Worm (Caenorhabditis elegans) whole organism, late embryonic: Measurements from ENCODE around the gene fbxc-58.

Source experiments
- Y22D7AL.16 ChIP-seq: sonication (generic microtip); optimal IDR thresholded peaks from 2 replicates; lab custom pipeline; 2016; ENCODE audit warnings: missing genetic modification characterization, missing compliant biosample characterization
- ceh-45 ChIP-seq: fragments of 200-800 bp; sonication (Bioruptor generic); IDR thresholded peaks from 2 replicates; pipeline ENCODE4 v1.3.6; 2022; ENCODE audit warnings: missing genetic modification reagents, missing genetic modification characterization, missing compliant biosample characterization
- ceh-9 ChIP-seq: sonication (generic microtip); optimal IDR thresholded peaks from 2 replicates; lab custom pipeline; 2016; ENCODE audit warnings: mild to moderate bottlenecking, missing genetic modification characterization, inconsistent platforms, missing compliant biosample characterization
- fkh-10 ChIP-seq: fragments of 150-350 bp; optimal IDR thresholded peaks from 2 replicates; lab custom pipeline; 2014; ENCODE audit warnings: missing biosample characterization, missing genetic modification reagents, missing genetic modification characterization
- nhr-232 ChIP-seq: sonication (generic microtip); optimal IDR thresholded peaks from 2 replicates; lab custom pipeline; 2016; ENCODE audit warnings: missing genetic modification characterization, missing compliant biosample characterization
- pqm-1 ChIP-seq: sonication (generic microtip); optimal IDR thresholded peaks from 2 replicates; lab custom pipeline; 2016; ENCODE audit warnings: missing genetic modification characterization, missing compliant biosample characterization
- rnt-1 ChIP-seq: sonication (generic microtip); optimal IDR thresholded peaks from 2 replicates; lab custom pipeline; 2016; ENCODE audit warnings: missing genetic modification characterization, missing compliant biosample characterization

ce11 chrIV:9386038-9386437, 14.7 kb downstream of the fbxc-58 start, which contains the start of gene daf-15:
- TF ChIP-seq ceh-45 (GFP tag; lab: Robert Waterston, UW): no peak
- no peak for TF ChIP-seq pqm-1 (tag; lab: Kevin White, UChicago)
- no peak for TF ChIP-seq nhr-232 (tag; lab: Kevin White, UChicago)
- TF ChIP-seq fkh-10 (GFP tag; lab: Kevin White, UChicago): no peak
- no peak for TF ChIP-seq Y22D7AL.16 (tag; lab: Kevin White, UChicago)
- TF ChIP-seq rnt-1 (tag; lab: Kevin White, UChicago): no peak
- TF ChIP-seq ceh-9 (tag; lab: Kevin White, UChicago): no peak
